Worm (Caenorhabditis elegans) whole organism, L1 larva: Measurements from ENCODE around the gene ceh-19.

Experiments
- C04F5.9 ChIP-seq: sonication (generic microtip); optimal IDR thresholded peaks from 2 replicates; lab custom pipeline; 2016; ENCODE audit warnings: missing genetic modification characterization, missing compliant biosample characterization
- C16A3.4 ChIP-seq: fragments of 150-350 bp; optimal IDR thresholded peaks from 2 replicates; lab custom pipeline; 2014; ENCODE audit warnings: missing biosample characterization, missing genetic modification characterization
- aha-1 ChIP-seq: fragments of 150-350 bp; optimal IDR thresholded peaks from 2 replicates; lab custom pipeline; 2014; ENCODE audit warnings: missing biosample characterization, missing genetic modification characterization
- alr-1 ChIP-seq: fragments of 200-800 bp; sonication (Bioruptor generic); optimal IDR thresholded peaks from 2 replicates; lab custom pipeline; 2018; ENCODE audit warnings: borderline replicate concordance, mild to moderate bottlenecking, missing genetic modification characterization, missing compliant biosample characterization
- aly-2 ChIP-seq: fragments of 150-350 bp; optimal IDR thresholded peaks from 2 replicates; lab custom pipeline; 2014; ENCODE audit warnings: missing biosample characterization, missing genetic modification characterization
- blmp-1 ChIP-seq: fragments of 150-350 bp; optimal IDR thresholded peaks from 2 replicates; lab custom pipeline; 2014; ENCODE audit warnings: missing biosample characterization, missing genetic modification characterization
- ceh-8 ChIP-seq: fragments of 200-800 bp; sonication (Bioruptor generic); optimal IDR thresholded peaks from 2 replicates; lab custom pipeline; 2018; ENCODE audit warnings: mild to moderate bottlenecking, missing genetic modification characterization, moderate library complexity, missing compliant biosample characterization
- ceh-88 ChIP-seq: fragments of 200-800 bp; sonication (Bioruptor generic); IDR thresholded peaks from 2 replicates; pipeline ENCODE4 v1.3.6; 2022; ENCODE audit warnings: missing genetic modification characterization, missing compliant biosample characterization
- dpl-1 ChIP-seq, 3 experiments: fragments of 150-350 bp in 2 of 3; sonication (generic microtip) in 1 of 3; optimal IDR thresholded peaks; 2 replicates each; lab custom pipeline; 2014 to 2017; ENCODE audit warnings: missing biosample characterization in 3 of 3, missing genetic modification characterization in 3 of 3, missing genetic modification reagents in 3 of 3
- dsc-1 ChIP-seq: sonication (generic microtip); optimal IDR thresholded peaks from 2 replicates; lab custom pipeline; 2016; ENCODE audit warnings: mild to moderate bottlenecking, missing genetic modification characterization, missing compliant biosample characterization
- efl-1 ChIP-seq, 4 experiments: fragments of 150-350 bp; optimal IDR thresholded peaks in 3 of 4; peaks in 1 of 4; 1 replicate in 1 of 4; 2 replicates in 3 of 4; lab custom pipeline; 2014; ENCODE audit warnings: missing biosample characterization in 2 of 4, missing genetic modification characterization in 2 of 4, missing genetic modification reagents in 2 of 4
- efl-3 ChIP-seq: fragments of 200-800 bp; sonication (Bioruptor generic); optimal IDR thresholded peaks from 2 replicates; lab custom pipeline; 2018; ENCODE audit warnings: mild to moderate bottlenecking, missing genetic modification characterization, missing compliant biosample characterization
- elt-3 ChIP-seq, 6 experiments: fragments of 150-350 bp in 1 of 6; sonication (generic microtip); optimal IDR thresholded peaks; 2 replicates each; lab custom pipeline; 2017 to 2018; ENCODE audit warnings: missing biosample characterization in 6 of 6, missing genetic modification characterization in 6 of 6, inconsistent platforms in 1 of 6
- fkh-8 ChIP-seq: sonication (generic microtip); optimal IDR thresholded peaks from 2 replicates; lab custom pipeline; 2016; ENCODE audit warnings: mild to moderate bottlenecking, missing genetic modification characterization, missing compliant biosample characterization
- fos-1 ChIP-seq: fragments of 150-350 bp; optimal IDR thresholded peaks from 2 replicates; lab custom pipeline; 2014; ENCODE audit warnings: missing biosample characterization, missing genetic modification characterization
- grh-1 ChIP-seq: fragments of 200-800 bp; sonication (Bioruptor generic); IDR thresholded peaks from 2 replicates; pipeline ENCODE4 v1.3.6; 2022; ENCODE audit warnings: missing genetic modification reagents, missing genetic modification characterization, missing compliant biosample characterization
- hlh-4 ChIP-seq: sonication (generic microtip); optimal IDR thresholded peaks from 2 replicates; lab custom pipeline; 2016; ENCODE audit warnings: mild to moderate bottlenecking, missing genetic modification characterization, missing compliant biosample characterization
- jun-1 ChIP-seq: fragments of 150-350 bp; optimal IDR thresholded peaks from 2 replicates; lab custom pipeline; 2014; ENCODE audit warnings: missing biosample characterization, missing genetic modification reagents, missing genetic modification characterization
- lin-13 ChIP-seq: fragments of 150-350 bp; optimal IDR thresholded peaks from 2 replicates; lab custom pipeline; 2014; ENCODE audit warnings: missing biosample characterization, missing genetic modification reagents, missing genetic modification characterization
- lin-14 ChIP-seq: fragments of 200-800 bp; sonication (Bioruptor generic); optimal IDR thresholded peaks from 2 replicates; lab custom pipeline; 2018; ENCODE audit warnings: mild to moderate bottlenecking, missing genetic modification characterization, moderate library complexity, missing compliant biosample characterization
- lin-35 ChIP-seq, 2 experiments: fragments of 150-350 bp; optimal IDR thresholded peaks; 2 replicates each; lab custom pipeline; 2014; ENCODE audit warnings: missing biosample characterization in 2 of 2, missing genetic modification characterization in 2 of 2, missing genetic modification reagents in 2 of 2
- lsy-2 ChIP-seq, 2 experiments: fragments of 150-350 bp; optimal IDR thresholded peaks; 2 replicates each; lab custom pipeline; 2014; ENCODE audit warnings: missing biosample characterization in 2 of 2, missing genetic modification characterization in 2 of 2
- mef-2 ChIP-seq: fragments of 150-350 bp; optimal IDR thresholded peaks from 2 replicates; lab custom pipeline; 2014; ENCODE audit warnings: missing biosample characterization, missing genetic modification characterization
- mep-1 ChIP-seq: fragments of 150-350 bp; optimal IDR thresholded peaks from 2 replicates; lab custom pipeline; 2014; ENCODE audit warnings: missing biosample characterization, missing genetic modification characterization
- nhr-12 ChIP-seq: sonication (generic microtip); optimal IDR thresholded peaks from 2 replicates; lab custom pipeline; 2017; ENCODE audit warnings: missing biosample characterization, missing genetic modification characterization
- nhr-19 ChIP-seq: fragments of 200-800 bp; sonication (Bioruptor generic); conservative IDR thresholded peaks from 2 replicates; pipeline ENCODE4 v1.3.6; 2022; ENCODE audit warnings: missing genetic modification characterization, missing compliant biosample characterization
- nhr-20 ChIP-seq: sonication (generic microtip); optimal IDR thresholded peaks from 2 replicates; lab custom pipeline; 2016; ENCODE audit warnings: mild to moderate bottlenecking, missing genetic modification characterization, missing compliant biosample characterization
- nhr-28 ChIP-seq: fragments of 150-350 bp; optimal IDR thresholded peaks from 2 replicates; lab custom pipeline; 2014; ENCODE audit warnings: missing biosample characterization, missing genetic modification characterization
- nhr-47 ChIP-seq: sonication (generic microtip); optimal IDR thresholded peaks from 2 replicates; lab custom pipeline; 2016; ENCODE audit warnings: mild to moderate bottlenecking, missing genetic modification characterization, moderate library complexity, missing compliant biosample characterization
- nhr-71 ChIP-seq: sonication (generic microtip); optimal IDR thresholded peaks from 2 replicates; lab custom pipeline; 2016; ENCODE audit warnings: mild to moderate bottlenecking, missing genetic modification characterization, moderate library complexity, missing compliant biosample characterization
- nhr-77 ChIP-seq: fragments of 150-350 bp; optimal IDR thresholded peaks from 2 replicates; lab custom pipeline; 2014; ENCODE audit warnings: missing biosample characterization, missing genetic modification characterization
- nhr-85 ChIP-seq: sonication (generic microtip); peaks from one replicate; lab custom pipeline; 2016; ENCODE audit warnings: missing genetic modification characterization, inconsistent platforms, missing compliant biosample characterization
- nhr-90 ChIP-seq: sonication (generic microtip); optimal IDR thresholded peaks from 2 replicates; lab custom pipeline; 2016; ENCODE audit warnings: mild to moderate bottlenecking, missing genetic modification characterization, missing compliant biosample characterization; ENCODE audit not compliant: poor library complexity
- pag-3 ChIP-seq: sonication (generic microtip); optimal IDR thresholded peaks from 2 replicates; lab custom pipeline; 2017; ENCODE audit warnings: missing genetic modification characterization, mild to moderate bottlenecking, missing compliant biosample characterization, antibody characterized with exemption, borderline replicate concordance; ENCODE audit not compliant: insufficient read depth
- pqm-1 ChIP-seq: sonication (generic microtip); optimal IDR thresholded peaks from 3 replicates; lab custom pipeline; 2017; ENCODE audit warnings: missing biosample characterization, missing genetic modification characterization
- rnt-1 ChIP-seq: sonication (generic microtip); optimal IDR thresholded peaks from 2 replicates; lab custom pipeline; 2016; ENCODE audit warnings: mild to moderate bottlenecking, missing genetic modification characterization, moderate library complexity, missing compliant biosample characterization
- skn-1 ChIP-seq: fragments of 150-350 bp; optimal IDR thresholded peaks from 2 replicates; lab custom pipeline; 2014; ENCODE audit warnings: missing biosample characterization, missing genetic modification characterization
- snu-23 ChIP-seq: sonication (generic microtip); optimal IDR thresholded peaks from 2 replicates; lab custom pipeline; 2016; ENCODE audit warnings: missing genetic modification characterization, missing compliant biosample characterization
- sox-4 ChIP-seq: sonication (generic microtip); optimal IDR thresholded peaks from 2 replicates; lab custom pipeline; 2016; ENCODE audit warnings: missing genetic modification characterization, missing compliant biosample characterization
- sptf-1 ChIP-seq: fragments of 150-350 bp; optimal IDR thresholded peaks from 2 replicates; lab custom pipeline; 2014; ENCODE audit warnings: missing biosample characterization, missing genetic modification characterization
- tlp-1 ChIP-seq: fragments of 150-350 bp; optimal IDR thresholded peaks from 2 replicates; lab custom pipeline; 2014; ENCODE audit warnings: missing biosample characterization, missing genetic modification characterization
- unc-98 ChIP-seq: fragments of 200-800 bp; sonication (Bioruptor generic); IDR thresholded peaks from 2 replicates; pipeline ENCODE4 v1.3.6; 2022; ENCODE audit warnings: missing genetic modification characterization, missing compliant biosample characterization
- zag-1 ChIP-seq: fragments of 150-350 bp; optimal IDR thresholded peaks from 2 replicates; lab custom pipeline; 2014; ENCODE audit warnings: missing biosample characterization, missing genetic modification characterization
- zip-4 ChIP-seq: fragments of 200-800 bp; sonication (Bioruptor generic); optimal IDR thresholded peaks from 2 replicates; lab custom pipeline; 2018; ENCODE audit warnings: mild to moderate bottlenecking, missing genetic modification characterization, moderate library complexity, missing compliant biosample characterization
- ztf-4 ChIP-seq: fragments of 150-350 bp; optimal IDR thresholded peaks from 2 replicates; lab custom pipeline; 2014; ENCODE audit warnings: missing biosample characterization, missing genetic modification characterization

ceh-19 gene

ce11 chrIV:7946899-7947499, 8.8 kb downstream of the ceh-19 start, which contains the start of gene F20D12.12 (continued):
- TF ChIP-seq lin-35 (GFP tag; optimal IDR thresholded peaks at IDR 0.05; lab: Kevin White, UChicago) (peak; percentile 47 to 80), lsy-2 (tag; optimal IDR thresholded peaks at IDR 0.05; lab: Kevin White, UChicago) (peak; percentile 88 to 98), snu-23 (GFP tag; lab: Kevin White, UChicago) (peak; percentile 75), grh-1 (GFP tag; lab: Robert Waterston, UW) (peak; percentile 71), nhr-71 (tag; lab: Kevin White, UChicago) (peak; percentile 84), elt-3 (tag; optimal IDR thresholded peaks at IDR 0.05; lab: Kevin White, UChicago) (peak in 1 of 6 experiments; percentile 25), lin-13 (GFP tag; lab: Kevin White, UChicago) (peak; percentile 76), fkh-8 (tag; lab: Kevin White, UChicago) (peak; percentile 75), fos-1 (peak; percentile 16), nhr-19 (GFP tag; lab: Robert Waterston, UW) (peak; percentile 91), dsc-1 (tag; lab: Kevin White, UChicago) (peak; percentile 35), mep-1 (peak; percentile 67)

DNA sequence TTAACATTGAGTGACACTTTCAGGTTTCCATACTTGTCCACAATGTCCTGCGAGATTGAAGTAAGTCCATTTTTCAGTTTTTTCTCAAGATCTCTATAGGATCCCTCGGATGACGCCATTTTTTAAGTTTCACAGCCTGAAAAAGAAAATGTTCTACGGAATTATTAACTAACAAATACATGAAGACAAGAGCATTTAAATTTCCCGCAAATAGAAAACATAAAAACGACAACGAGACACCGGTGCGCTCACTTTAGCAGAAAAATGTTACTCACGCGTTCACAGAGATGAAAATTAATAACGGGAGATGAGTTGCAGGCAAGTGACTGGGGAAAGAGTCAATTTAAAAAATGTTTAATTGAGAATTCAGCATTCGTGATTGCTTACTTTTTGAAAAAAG, 9.3 kb downstream of the ceh-19 start, which contains the start of gene czw-1:
czw-1 (minus strand) TSS at position 369 of the 400 bp plus-strand sequence.
- TF ChIP-seq lin-35 (GFP tag; optimal IDR thresholded peaks at IDR 0.05; lab: Kevin White, UChicago), result peak in 1 of 2 experiments; percentile 61
- TF ChIP-seq efl-1 (optimal IDR thresholded peaks at IDR 0.05; lab: Kevin White, UChicago), result no peak
- TF ChIP-seq efl-1 (GFP tag; optimal IDR thresholded peaks at IDR 0.05 in 1 of 2; lab: Kevin White, UChicago), result peak; percentile 52 to 97
- TF ChIP-seq sox-4 (tag; lab: Kevin White, UChicago), result no peak
- peak in 2 of 3 experiments; percentile 36 to 49 for TF ChIP-seq dpl-1 (GFP tag; optimal IDR thresholded peaks at IDR 0.05; lab: Kevin White, UChicago)
- TF ChIP-seq, all 84 proteins: peak for 3

DNA sequence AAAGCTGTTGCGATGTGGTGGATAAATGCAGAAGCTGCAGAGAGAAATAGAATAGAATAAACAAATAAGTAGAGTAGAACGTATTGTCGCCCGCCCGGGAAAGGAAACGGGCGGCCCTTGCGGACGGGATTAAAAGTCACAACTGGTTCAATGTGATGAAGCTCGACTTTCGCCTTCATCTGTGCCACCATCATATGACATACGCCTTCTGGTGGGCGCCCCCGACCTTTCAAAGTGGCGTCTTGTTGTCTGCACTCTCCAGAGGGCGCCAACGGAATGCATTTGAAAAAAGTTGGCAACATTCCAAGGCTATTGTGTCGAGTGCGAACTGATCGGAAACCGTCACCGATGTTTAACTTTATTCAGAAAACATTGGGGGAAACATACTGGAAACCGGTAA, 12.5 kb downstream of the ceh-19 start:
- TF ChIP-seq ceh-88 (GFP tag; lab: Robert Waterston, UW) (no peak), blmp-1 (peak; percentile 75), ceh-8 (GFP tag; lab: Kevin White, UChicago) (no peak), mep-1 (no peak), unc-98 (GFP tag; lab: Robert Waterston, UW) (no peak), nhr-85 (tag; lab: Kevin White, UChicago) (peak; percentile 9), ztf-4 (tag; lab: Kevin White, UChicago) (no peak), C16A3.4 (tag; lab: Kevin White, UChicago) (no peak), nhr-12 (tag; lab: Kevin White, UChicago) (no peak), nhr-47 (no peak), zag-1 (tag; lab: Kevin White, UChicago) (no peak), snu-23 (GFP tag; lab: Kevin White, UChicago) (peak; percentile 29), mef-2 (tag; lab: Kevin White, UChicago) (no peak), efl-3 (no peak), tlp-1 (tag; lab: Kevin White, UChicago) (no peak), lin-14 (GFP tag; lab: Kevin White, UChicago) (peak; percentile 66), rnt-1 (tag; lab: Kevin White, UChicago) (no peak), elt-3 (tag; optimal IDR thresholded peaks at IDR 0.05; lab: Kevin White, UChicago) (no peak), nhr-71 (tag; lab: Kevin White, UChicago) (peak; percentile 13), efl-1 (optimal IDR thresholded peaks at IDR 0.05; lab: Kevin White, UChicago) (peak in 1 of 2 experiments; percentile 22), efl-1 (GFP tag; optimal IDR thresholded peaks at IDR 0.05 in 1 of 2; lab: Kevin White, UChicago) (peak; percentile 33 to 39), nhr-90 (tag; lab: Kevin White, UChicago) (no peak), pag-3 (no peak), zip-4 (GFP tag; lab: Kevin White, UChicago) (no peak), sox-4 (tag; lab: Kevin White, UChicago) (no peak), jun-1 (no peak), aha-1 (tag; lab: Kevin White, UChicago) (no peak), dpl-1 (GFP tag; optimal IDR thresholded peaks at IDR 0.05; lab: Kevin White, UChicago) (peak; percentile 10 to 51 (median 23)), pqm-1 (no peak), hlh-4 (tag; lab: Kevin White, UChicago) (no peak), sptf-1 (tag; lab: Kevin White, UChicago) (no peak), skn-1 (tag; lab: Kevin White, UChicago) (no peak), aly-2 (no peak), nhr-28 (tag; lab: Kevin White, UChicago) (no peak), C04F5.9 (tag; lab: Kevin White, UChicago) (no peak), alr-1 (no peak), dsc-1 (tag; lab: Kevin White, UChicago) (no peak), nhr-20 (tag; lab: Kevin White, UChicago) (peak; percentile 16), nhr-77 (no peak), lin-35 (GFP tag; optimal IDR thresholded peaks at IDR 0.05; lab: Kevin White, UChicago) (peak in 1 of 2 experiments; percentile 40)
